Fruit fly (Drosophila melanogaster) whole organism, embryonic: ENCODE data around the gene TTLL6B.

ENCODE experiments used
- CG12219 ChIP-seq: fragments of 200-800 bp; sonication (Bioruptor generic); optimal IDR thresholded peaks from 3 replicates; lab custom pipeline; 2018; ENCODE audit warnings: missing biosample characterization, mild to moderate bottlenecking, missing genetic modification characterization
- CG12299 ChIP-seq: fragments of 200-800 bp; sonication (Bioruptor generic); optimal IDR thresholded peaks from 2 replicates; lab custom pipeline; 2018; ENCODE audit warnings: missing biosample characterization, mild to moderate bottlenecking, missing genetic modification characterization
- CG4707 ChIP-seq: fragments of 200-800 bp; sonication (Bioruptor generic); optimal IDR thresholded peaks from 2 replicates; lab custom pipeline; 2018; ENCODE audit warnings: missing biosample characterization, mild to moderate bottlenecking, missing genetic modification characterization, moderate library complexity
- CG6175 ChIP-seq: fragments of 200-800 bp; sonication (Bioruptor generic); IDR thresholded peaks from 3 replicates; pipeline ENCODE4 v1.3.6; 2022; ENCODE audit warnings: missing biosample characterization, missing genetic modification characterization
- CG8089 ChIP-seq: fragments of 200-800 bp; sonication (Bioruptor generic); optimal IDR thresholded peaks from 3 replicates; lab custom pipeline; 2016; ENCODE audit warnings: missing biosample characterization, missing genetic modification characterization
- CG9727 ChIP-seq: fragments of 200-800 bp; sonication (Bioruptor generic); optimal IDR thresholded peaks from 3 replicates; lab custom pipeline; 2017; ENCODE audit warnings: missing biosample characterization, mild to moderate bottlenecking, missing genetic modification characterization
- Mrtf ChIP-seq: fragments of 200-800 bp; sonication (Bioruptor generic); IDR thresholded peaks from 3 replicates; pipeline ENCODE4 v1.3.6; 2022; ENCODE audit warnings: missing biosample characterization, missing genetic modification characterization
- fd64A ChIP-seq: fragments of 200-800 bp; sonication (Bioruptor generic); optimal IDR thresholded peaks from 3 replicates; lab custom pipeline; 2018; ENCODE audit warnings: missing biosample characterization, mild to moderate bottlenecking, missing genetic modification characterization
- org-1 ChIP-seq: fragments of 200-800 bp; sonication (Bioruptor generic); optimal IDR thresholded peaks from 2 replicates; lab custom pipeline; 2017; ENCODE audit warnings: missing biosample characterization, missing genetic modification characterization
- pnt ChIP-seq: fragments of 200-800 bp; sonication (Bioruptor generic); optimal IDR thresholded peaks from 3 replicates; lab custom pipeline; 2016; ENCODE audit warnings: missing biosample characterization, missing genetic modification characterization
- sim ChIP-seq: fragments of 200-800 bp; sonication (Bioruptor generic); IDR thresholded peaks from 2 replicates; pipeline ENCODE4 v1.3.6; 2022; ENCODE audit warnings: missing biosample characterization, missing genetic modification characterization
- z ChIP-seq: fragments of 200-800 bp; sonication (Bioruptor generic); IDR thresholded peaks from 3 replicates; pipeline ENCODE4 v1.3.6; 2022; ENCODE audit warnings: missing biosample characterization, missing genetic modification characterization

DNA sequence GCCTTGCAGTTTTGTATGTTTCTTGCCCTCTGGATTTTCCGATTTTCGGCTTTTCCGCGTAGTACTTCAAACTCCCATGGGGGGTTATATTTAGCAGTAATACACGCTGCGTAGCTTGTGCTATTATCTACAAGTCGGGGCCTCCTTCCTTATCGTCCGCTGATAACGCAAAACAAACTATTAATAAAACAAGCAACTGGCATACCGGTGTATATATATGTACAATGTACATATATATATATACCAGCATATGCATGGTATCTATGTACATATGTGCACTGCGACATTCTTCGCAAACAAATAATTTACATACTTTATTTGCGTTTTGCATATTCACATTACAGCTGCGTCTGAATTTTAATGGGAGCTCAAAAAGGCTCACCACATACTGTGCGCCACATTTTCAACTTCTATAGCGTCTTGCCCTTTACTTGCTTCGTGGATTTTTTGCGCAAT lies 3.1 kb upstream of the TTLL6B start:
- no peak for TF ChIP-seq CG9727
- TF ChIP-seq CG4707 (GFP tag; lab: Kevin White, UChicago) = no peak
- no peak for TF ChIP-seq Mrtf
- no peak for TF ChIP-seq CG12299
- no peak for TF ChIP-seq sim (GFP tag; lab: Robert Waterston, UW)
- no peak for TF ChIP-seq CG12219
- TF ChIP-seq CG8089 (GFP tag; lab: Kevin White, UChicago) = no peak
- no peak for TF ChIP-seq org-1
- TF ChIP-seq CG6175 = no peak
- no peak for TF ChIP-seq z (GFP tag; lab: Robert Waterston, UW)
- no peak for TF ChIP-seq fd64A (GFP tag; lab: Kevin White, UChicago)
- TF ChIP-seq pnt (GFP tag; lab: Kevin White, UChicago) = no peak
